Worm (Caenorhabditis elegans): Measurements from ENCODE around the gene F53C11.9.

The F53C11.9 gene

DNA sequence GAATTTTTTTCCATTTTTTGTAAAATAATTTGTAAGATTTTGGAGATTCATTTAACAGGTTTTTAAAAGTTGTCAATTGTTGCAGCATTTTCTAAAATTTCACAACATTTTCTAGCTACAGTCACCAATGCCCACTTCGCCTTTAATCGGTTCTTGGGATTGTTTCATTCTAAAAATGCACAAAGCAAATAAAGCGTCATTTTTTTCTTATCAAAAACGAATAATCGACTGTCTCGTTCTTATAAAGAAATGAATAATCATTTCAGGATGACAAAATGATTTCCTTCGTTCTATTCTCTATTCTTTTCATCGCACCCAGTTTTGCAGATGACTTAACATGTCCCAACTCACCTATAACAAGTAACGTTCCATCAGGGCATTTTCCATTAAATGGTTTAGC is 2.3 kb upstream of the F53C11.9 start, which contains the start of gene F53C11.1:
Gene F53C11.1, plus strand, starts transcription at position 268 of the 400 bp plus-strand sequence.
- no peak for TF ChIP-seq unc-62 (GFP tag; optimal IDR thresholded peaks at IDR 0.05)

DNA sequence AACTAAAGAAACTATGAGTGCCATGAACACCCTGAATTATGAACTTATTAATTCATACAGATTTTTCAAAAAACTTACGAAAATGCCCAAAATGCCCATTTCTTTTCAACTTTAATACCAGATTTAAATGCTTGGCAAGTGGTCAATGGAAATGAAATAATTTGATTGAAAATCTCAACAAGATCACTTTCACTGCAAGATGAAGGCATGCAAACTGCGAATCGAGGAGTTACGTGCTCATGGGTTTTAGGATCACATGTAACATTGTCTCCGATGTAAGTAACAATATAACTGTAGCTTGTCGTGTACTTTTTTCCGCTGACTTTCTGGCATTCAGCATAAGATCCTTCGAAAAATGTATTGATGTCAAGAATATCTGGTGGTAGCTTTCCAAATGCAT is 3.1 kb downstream of the F53C11.9 start:
- no peak for TF ChIP-seq unc-62 (GFP tag; optimal IDR thresholded peaks at IDR 0.05)

DNA sequence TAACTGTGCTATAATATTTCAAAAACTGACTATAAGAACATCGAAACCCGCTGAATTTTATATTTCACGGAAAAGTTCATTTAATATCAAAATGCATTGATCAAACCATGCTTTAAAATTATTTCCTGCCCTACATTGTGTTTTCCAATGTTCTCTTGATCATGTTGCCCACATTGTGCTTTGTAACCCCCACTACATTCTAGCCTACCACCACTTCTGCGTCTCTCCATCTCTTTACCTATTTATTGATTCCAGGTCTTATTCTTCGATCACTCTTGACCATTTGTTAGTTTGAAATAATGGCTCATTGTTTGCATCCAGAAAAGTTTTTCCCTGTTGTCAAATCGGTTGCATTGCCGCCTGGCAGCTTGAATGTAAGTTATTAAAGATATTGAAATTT is 4.4 kb downstream of the F53C11.9 start, which contains the start of gene decr-1.1:
Gene decr-1.1, plus strand, starts transcription at position 210 of the 400 bp plus-strand sequence.
- no peak for TF ChIP-seq unc-62 (GFP tag; optimal IDR thresholded peaks at IDR 0.05)

DNA sequence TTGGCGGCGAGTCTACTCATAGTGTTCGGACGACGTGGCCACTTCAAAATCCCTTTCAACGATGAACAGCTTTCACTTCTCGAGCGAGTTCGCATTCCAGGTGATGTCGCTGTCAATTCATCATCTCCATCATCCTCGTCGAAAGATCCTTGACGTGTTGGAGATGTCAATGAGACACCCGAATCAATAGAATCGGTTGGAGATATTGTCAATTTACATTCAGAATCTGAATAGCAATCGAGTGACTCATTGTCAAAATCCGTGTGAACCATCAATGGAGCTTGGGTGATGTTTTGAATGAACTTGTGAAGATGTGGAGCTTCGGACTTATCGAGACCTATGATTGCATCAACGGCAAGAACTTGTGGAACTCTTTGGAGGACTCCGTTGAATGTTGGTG is 8.0 kb downstream of the F53C11.9 start:
- TF ChIP-seq unc-62 (GFP tag; optimal IDR thresholded peaks at IDR 0.05): no peak

- TF ChIP-seq unc-62 (GFP tag; optimal IDR thresholded peaks at IDR 0.05): no peak
These were observed 9.5 kb downstream of the F53C11.9 start, which contains the start of the genes F53C11.4 and F53C11.5 for ce11 chrV:13787225-13787898. Gene F53C11.4 (minus strand): TSS chrV:13787352. Gene F53C11.5 (plus strand): TSS chrV:13787549.

DNA sequence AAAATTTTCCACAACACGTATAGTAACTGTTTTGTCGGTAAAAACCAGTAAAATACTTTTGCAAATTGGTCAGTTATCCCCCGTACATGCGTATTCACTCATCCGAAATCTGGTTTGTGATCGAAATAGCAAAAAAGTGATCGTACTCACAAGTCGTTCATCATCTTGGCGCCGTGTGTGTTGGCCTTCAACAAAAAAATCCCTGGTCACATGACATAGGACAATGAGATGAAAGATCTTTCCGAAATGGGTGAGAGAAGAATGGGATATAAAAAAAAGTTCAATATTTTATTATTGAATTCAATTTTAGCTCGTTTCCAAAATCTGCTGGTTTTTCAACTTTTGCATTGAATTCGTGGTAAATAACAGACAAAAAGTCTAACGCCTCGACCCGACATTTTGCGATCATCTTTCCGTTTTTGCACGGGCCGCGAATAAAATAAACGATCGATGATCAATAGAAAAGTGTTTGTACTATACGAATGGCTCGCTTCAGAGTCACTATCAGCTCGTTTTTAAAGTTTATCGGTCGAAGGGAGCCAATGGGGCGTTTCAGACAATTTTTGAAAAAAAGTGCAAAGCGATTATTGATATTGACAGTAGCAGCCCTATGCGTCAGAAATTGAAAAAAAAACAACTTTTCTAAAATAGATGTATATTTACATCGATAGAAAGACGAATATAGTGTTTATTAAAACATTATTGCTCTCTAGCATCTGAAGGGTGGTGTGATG is 10.3 kb downstream of the F53C11.9 start:
- no peak for TF ChIP-seq unc-62 (GFP tag; optimal IDR thresholded peaks at IDR 0.05)

DNA sequence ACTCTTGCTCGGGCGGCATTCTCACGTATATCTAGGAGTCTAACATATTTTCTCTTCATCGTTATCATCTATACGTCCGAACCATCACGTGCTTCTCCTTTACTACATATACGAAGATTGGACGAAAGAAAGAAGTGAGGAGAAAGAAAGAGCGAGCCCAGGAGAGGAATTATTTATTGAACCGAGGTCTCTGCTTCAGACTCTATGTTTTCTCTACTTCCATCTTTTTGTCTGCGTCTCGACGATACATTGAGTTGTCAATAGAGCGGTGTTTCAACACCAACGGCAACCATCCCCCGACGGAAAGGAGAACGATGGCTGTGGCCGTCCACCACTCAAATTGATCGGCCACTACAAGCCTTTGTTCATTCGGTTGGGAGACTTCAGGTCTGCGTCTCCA is 11.5 kb downstream of the F53C11.9 start:
- TF ChIP-seq unc-62 (GFP tag; optimal IDR thresholded peaks at IDR 0.05): no peak

DNA sequence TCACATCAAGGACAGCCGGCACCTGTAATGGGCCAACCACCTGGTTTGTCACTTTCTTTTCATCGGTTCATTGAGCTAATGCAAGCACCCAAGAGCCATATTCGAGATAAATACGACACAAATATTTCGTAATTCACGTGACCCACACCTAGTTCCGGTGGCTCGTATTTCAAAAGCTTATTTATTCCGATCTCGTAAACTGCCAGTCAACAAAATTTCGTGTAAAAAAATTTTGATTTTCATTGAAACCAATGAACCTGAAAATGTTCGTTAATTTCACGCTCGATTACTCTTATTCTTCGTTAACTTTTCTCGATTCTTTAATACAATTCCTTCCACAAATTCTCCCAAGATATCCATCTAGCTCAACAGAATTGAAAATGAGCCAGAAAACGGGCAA is 12.3 kb downstream of the F53C11.9 start:
- TF ChIP-seq unc-62 (GFP tag; optimal IDR thresholded peaks at IDR 0.05): no peak

- no peak for TF ChIP-seq unc-62 (GFP tag; optimal IDR thresholded peaks at IDR 0.05)
These were observed 12.7 kb downstream of the F53C11.9 start for ce11 chrV:13790557-13790956.

DNA sequence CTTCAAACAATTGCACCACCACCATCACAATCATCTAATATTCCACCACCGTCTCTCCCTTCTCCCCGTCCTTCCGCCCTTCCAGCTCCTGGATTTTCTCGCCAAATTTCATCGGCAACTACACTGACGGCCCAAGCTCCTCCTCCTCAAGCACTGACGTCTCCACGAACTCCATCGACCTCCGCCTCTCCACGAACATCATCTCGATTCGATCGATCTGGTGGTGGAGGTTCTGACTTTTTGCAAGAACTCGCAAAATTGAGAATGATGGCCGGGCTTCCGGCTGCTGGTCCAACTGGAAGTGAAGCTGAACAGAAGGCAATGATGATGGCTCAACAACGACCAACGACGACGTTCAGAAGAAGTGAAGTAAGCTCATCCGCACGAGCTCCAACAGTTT is 16.2 kb downstream of the F53C11.9 start:
- TF ChIP-seq unc-62 (GFP tag; optimal IDR thresholded peaks at IDR 0.05): no peak

- no peak for TF ChIP-seq unc-62 (GFP tag; optimal IDR thresholded peaks at IDR 0.05)
These were observed 18.5 kb downstream of the F53C11.9 start, which contains the start of gene twk-32 for ce11 chrV:13796246-13796776. Gene twk-32 (plus strand): TSS chrV:13796641.

- TF ChIP-seq unc-62 (GFP tag; optimal IDR thresholded peaks at IDR 0.05): no peak
These were observed 21.4 kb downstream of the F53C11.9 start for ce11 chrV:13799190-13799589.

DNA sequence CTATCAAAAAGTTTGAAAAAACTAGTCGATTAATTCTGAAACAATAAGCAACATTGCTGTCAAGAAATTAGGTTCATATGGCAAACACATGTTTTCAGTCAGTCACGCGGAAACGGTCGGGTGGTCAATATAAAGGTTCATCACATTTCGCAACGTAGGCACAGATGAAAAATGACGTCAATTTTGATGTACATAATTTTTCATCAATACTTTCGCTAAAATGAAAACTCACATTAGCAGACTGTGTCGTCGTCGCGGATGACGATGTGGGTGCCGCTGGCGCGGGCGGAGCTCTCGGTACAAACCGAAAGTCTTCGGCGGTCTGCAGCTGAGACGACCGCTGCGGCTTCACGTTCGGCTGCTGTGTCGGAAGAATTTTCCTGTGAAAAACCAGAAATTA is 26.1 kb downstream of the F53C11.9 start, which contains the start of gene swan-2:
Gene swan-2, minus strand, starts transcription at position 380 of the 400 bp plus-strand sequence.
- no peak for TF ChIP-seq unc-62 (GFP tag; optimal IDR thresholded peaks at IDR 0.05)

DNA sequence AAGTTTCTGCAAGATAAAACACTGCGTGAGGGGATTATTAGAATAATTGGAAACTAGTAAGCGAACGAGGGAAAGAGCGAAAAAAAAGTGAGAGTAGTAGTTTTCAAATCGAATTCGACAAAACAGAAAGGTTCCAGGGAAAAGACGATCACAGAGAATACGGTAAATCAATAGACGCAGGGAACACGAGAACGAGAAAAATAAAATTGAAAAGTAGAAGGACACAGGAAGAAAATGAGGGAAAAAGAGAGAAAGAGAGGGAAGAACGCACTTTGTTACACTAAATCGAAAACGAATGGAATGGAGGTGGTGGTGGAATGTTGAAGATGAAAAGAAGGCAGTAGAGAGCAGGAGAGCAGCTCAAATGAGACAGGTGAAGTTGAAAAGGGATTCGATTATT is 29.4 kb downstream of the F53C11.9 start, which contains the start of gene swan-1:
Gene swan-1, minus strand, starts transcription at position 6 of the 400 bp plus-strand sequence.
- no peak for TF ChIP-seq unc-62 (GFP tag; optimal IDR thresholded peaks at IDR 0.05)

DNA sequence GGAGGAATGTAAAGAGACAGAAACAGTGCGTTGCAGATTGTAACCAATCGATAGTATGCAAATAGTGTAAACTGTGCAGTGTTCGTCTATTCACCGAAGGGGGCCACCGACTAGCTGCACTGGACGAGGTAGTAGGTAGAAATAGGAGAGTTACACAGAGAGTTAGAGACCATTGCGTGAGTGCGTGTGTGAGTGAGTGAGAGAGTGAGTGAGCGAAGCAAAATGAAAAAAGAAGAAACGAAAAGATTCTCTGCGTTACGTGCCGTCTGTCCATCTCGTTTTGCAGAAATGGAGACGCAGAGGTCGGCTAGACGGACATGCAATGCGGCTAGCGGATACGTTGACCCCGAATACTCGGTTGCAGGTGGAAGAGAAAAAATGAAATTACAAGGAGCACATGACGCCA is 30.6 kb downstream of the F53C11.9 start:
- TF ChIP-seq unc-62 (GFP tag; optimal IDR thresholded peaks at IDR 0.05): no peak

ce11 chrV:13812330-13812729 is 34.5 kb downstream of the F53C11.9 start:
- TF ChIP-seq unc-62 (GFP tag; optimal IDR thresholded peaks at IDR 0.05): no peak
